Worm (Caenorhabditis elegans) whole organism, young adult: ENCODE measurements around the gene rcs-1.

Experiments used
- B0261.1 ChIP-seq: sonication (generic microtip); optimal IDR thresholded peaks from 2 replicates; lab custom pipeline; 2016; ENCODE audit warnings: mild to moderate bottlenecking, missing genetic modification characterization, moderate library complexity, missing compliant biosample characterization
- B0336.3 ChIP-seq: fragments of 200-800 bp; sonication (Bioruptor generic); IDR thresholded peaks from 2 replicates; pipeline ENCODE4 v1.3.6; 2022; ENCODE audit warnings: missing genetic modification characterization, missing compliant biosample characterization
- D2030.7 ChIP-seq: fragments of 200-800 bp; sonication (Bioruptor generic); IDR thresholded peaks from 2 replicates; pipeline ENCODE4 v1.3.6; 2022; ENCODE audit warnings: missing genetic modification reagents, missing genetic modification characterization, missing compliant biosample characterization
- F22D6.2 ChIP-seq: sonication (generic microtip); optimal IDR thresholded peaks from 2 replicates; lab custom pipeline; 2016; ENCODE audit warnings: mild to moderate bottlenecking, missing genetic modification characterization, missing compliant biosample characterization
- F49E8.2 ChIP-seq: sonication (generic microtip); optimal IDR thresholded peaks from 3 replicates; lab custom pipeline; 2017; ENCODE audit warnings: missing genetic modification characterization, mild to moderate bottlenecking, missing compliant biosample characterization, antibody characterized with exemption, moderate library complexity; ENCODE audit not compliant: insufficient read depth
- K11D2.4 ChIP-seq: fragments of 200-800 bp; sonication (Bioruptor generic); IDR thresholded peaks from 2 replicates; pipeline ENCODE4 v1.3.6; 2022; ENCODE audit warnings: missing genetic modification reagents, missing genetic modification characterization, missing compliant biosample characterization
- K12H6.12 ChIP-seq: fragments of 200-800 bp; sonication (Bioruptor generic); optimal IDR thresholded peaks from 2 replicates; lab custom pipeline; 2018; ENCODE audit warnings: mild to moderate bottlenecking, missing genetic modification characterization, missing compliant biosample characterization
- Y56A3A.18 ChIP-seq: fragments of 200-800 bp; sonication (Bioruptor generic); IDR thresholded peaks from 2 replicates; pipeline ENCODE4 v1.3.6; 2022; ENCODE audit warnings: missing genetic modification reagents, missing genetic modification characterization, missing compliant biosample characterization
- atf-7 ChIP-seq: sonication (generic microtip); optimal IDR thresholded peaks from 2 replicates; lab custom pipeline; 2017; ENCODE audit warnings: mild to moderate bottlenecking, missing genetic modification characterization, missing compliant biosample characterization
- attf-5 ChIP-seq: fragments of 200-800 bp; sonication (Bioruptor generic); optimal IDR thresholded peaks from 2 replicates; lab custom pipeline; 2018; ENCODE audit warnings: mild to moderate bottlenecking, missing genetic modification characterization, missing compliant biosample characterization
- attf-6 ChIP-seq: fragments of 200-800 bp; sonication (Bioruptor generic); IDR thresholded peaks from 2 replicates; pipeline ENCODE4 v1.3.6; 2022; ENCODE audit warnings: missing genetic modification reagents, missing genetic modification characterization, missing compliant biosample characterization
- bed-1 ChIP-seq: fragments of 200-800 bp; sonication (Bioruptor generic); IDR thresholded peaks from 2 replicates; pipeline ENCODE4 v1.3.6; 2022; ENCODE audit warnings: missing genetic modification reagents, missing genetic modification characterization, missing compliant biosample characterization
- cebp-1 ChIP-seq, 2 experiments: fragments of 200-800 bp in 1 of 2; sonication (Bioruptor generic) in 1 of 2; sonication (generic microtip) in 1 of 2; IDR thresholded peaks in 1 of 2; optimal IDR thresholded peaks in 1 of 2; 2 replicates each; pipeline versions ENCODE4 v1.3.6 to Lab custom; 2017 to 2022; ENCODE audit warnings: missing compliant biosample characterization in 2 of 2, missing genetic modification characterization in 2 of 2, mild to moderate bottlenecking in 1 of 2, missing genetic modification reagents in 1 of 2, moderate library complexity in 1 of 2
- ceh-100 ChIP-seq: fragments of 200-800 bp; sonication (Bioruptor generic); IDR thresholded peaks from 2 replicates; pipeline ENCODE4 v1.3.6; 2022; ENCODE audit warnings: missing genetic modification reagents, missing genetic modification characterization, missing compliant biosample characterization
- ceh-40 ChIP-seq: fragments of 200-800 bp; sonication (Bioruptor generic); IDR thresholded peaks from 2 replicates; pipeline ENCODE4 v1.3.6; 2022; ENCODE audit warnings: missing genetic modification characterization, missing compliant biosample characterization
- ceh-79 ChIP-seq: sonication (generic microtip); optimal IDR thresholded peaks from 2 replicates; lab custom pipeline; 2017; ENCODE audit warnings: mild to moderate bottlenecking, missing genetic modification characterization, missing compliant biosample characterization
- chd-7 ChIP-seq: sonication (generic microtip); optimal IDR thresholded peaks from 2 replicates; lab custom pipeline; 2016; ENCODE audit warnings: mild to moderate bottlenecking, missing genetic modification characterization, moderate library complexity, missing compliant biosample characterization
- die-1 ChIP-seq: sonication (generic microtip); optimal IDR thresholded peaks from 2 replicates; lab custom pipeline; 2016; ENCODE audit warnings: missing genotype, mild to moderate bottlenecking, missing genetic modification characterization, missing compliant biosample characterization
- dpl-1 ChIP-seq: fragments of 150-350 bp; optimal IDR thresholded peaks from 2 replicates; lab custom pipeline; 2014; ENCODE audit warnings: missing biosample characterization, missing genetic modification reagents, missing genetic modification characterization
- egrh-3 ChIP-seq: fragments of 200-800 bp; sonication (Bioruptor generic); IDR thresholded peaks from 2 replicates; pipeline ENCODE4 v1.3.6; 2022; ENCODE audit warnings: missing genetic modification reagents, missing genetic modification characterization, missing compliant biosample characterization
- him-1 ChIP-seq: sonication (generic microtip); optimal IDR thresholded peaks from 2 replicates; lab custom pipeline; 2016; ENCODE audit warnings: missing genotype, missing genetic modification reagents, missing genetic modification characterization, missing compliant biosample characterization
- hmg-1.2 ChIP-seq: fragments of 200-800 bp; sonication (Bioruptor generic); IDR thresholded peaks from 2 replicates; pipeline ENCODE4 v1.3.6; 2022; ENCODE audit warnings: missing genetic modification reagents, missing genetic modification characterization, missing compliant biosample characterization
- hrde-1 ChIP-seq: sonication (generic microtip); optimal IDR thresholded peaks from 2 replicates; lab custom pipeline; 2016; ENCODE audit warnings: missing genetic modification characterization, mild to moderate bottlenecking, missing compliant biosample characterization, moderate library complexity, missing genotype, missing genetic modification reagents, borderline replicate concordance
- lag-1 ChIP-seq: fragments of 200-800 bp; sonication (Bioruptor generic); IDR thresholded peaks from 2 replicates; pipeline ENCODE4 v1.3.6; 2022; ENCODE audit warnings: missing genetic modification reagents, missing genetic modification characterization, missing compliant biosample characterization
- let-526 ChIP-seq: fragments of 200-800 bp; sonication (Bioruptor generic); IDR thresholded peaks from 2 replicates; pipeline ENCODE4 v1.3.6; 2022; ENCODE audit warnings: missing genetic modification reagents, missing genetic modification characterization, missing compliant biosample characterization
- lsy-27 ChIP-seq: sonication (generic microtip); optimal IDR thresholded peaks from 2 replicates; lab custom pipeline; 2017; ENCODE audit warnings: missing genetic modification characterization, mild to moderate bottlenecking, missing compliant biosample characterization, antibody characterized with exemption, missing genotype, borderline replicate concordance; ENCODE audit not compliant: insufficient read depth
- mcd-1 ChIP-seq: fragments of 200-800 bp; sonication (Bioruptor generic); IDR thresholded peaks from 2 replicates; pipeline ENCODE4 v1.3.6; 2022; ENCODE audit warnings: missing genetic modification reagents, missing genetic modification characterization, missing compliant biosample characterization
- nfya-2 ChIP-seq: fragments of 200-800 bp; sonication (Bioruptor generic); IDR thresholded peaks from 2 replicates; pipeline ENCODE4 v1.3.6; 2022; ENCODE audit warnings: missing genetic modification reagents, missing genetic modification characterization, missing compliant biosample characterization
- nhr-120 ChIP-seq: fragments of 200-800 bp; sonication (Bioruptor generic); IDR thresholded peaks from 2 replicates; pipeline ENCODE4 v1.3.6; 2022; ENCODE audit warnings: missing genetic modification characterization, missing compliant biosample characterization
- nhr-80 ChIP-seq: sonication (generic microtip); optimal IDR thresholded peaks from 2 replicates; lab custom pipeline; 2016; ENCODE audit warnings: missing genetic modification characterization, missing compliant biosample characterization
- nhr-90 ChIP-seq: sonication (generic microtip); optimal IDR thresholded peaks from 2 replicates; lab custom pipeline; 2016; ENCODE audit warnings: missing genotype, mild to moderate bottlenecking, missing genetic modification characterization, missing compliant biosample characterization
- pbrm-1 ChIP-seq: fragments of 200-800 bp; sonication (Bioruptor generic); IDR thresholded peaks from 2 replicates; pipeline ENCODE4 v1.3.6; 2022; ENCODE audit warnings: missing genetic modification reagents, missing genetic modification characterization, missing compliant biosample characterization
- rec-8 ChIP-seq, 2 experiments: sonication (generic microtip); optimal IDR thresholded peaks; 2 replicates each; lab custom pipeline; 2016; ENCODE audit warnings: mild to moderate bottlenecking in 2 of 2, missing genetic modification characterization in 2 of 2, missing genetic modification reagents in 2 of 2, missing genotype in 2 of 2, missing biosample characterization in 1 of 2, missing compliant biosample characterization in 1 of 2, moderate library complexity in 1 of 2
- sea-2 ChIP-seq: fragments of 200-800 bp; sonication (Bioruptor generic); IDR thresholded peaks from 2 replicates; pipeline ENCODE4 v1.3.6; 2022; ENCODE audit warnings: missing genetic modification characterization, missing compliant biosample characterization
- snpc-1.1 ChIP-seq: sonication (generic microtip); optimal IDR thresholded peaks from 2 replicates; lab custom pipeline; 2017; ENCODE audit warnings: missing genetic modification characterization, mild to moderate bottlenecking, missing compliant biosample characterization, antibody characterized with exemption, moderate library complexity, missing genotype, missing genetic modification reagents; ENCODE audit not compliant: insufficient read depth
- snpc-1.3 ChIP-seq: sonication (generic microtip); optimal IDR thresholded peaks from 2 replicates; lab custom pipeline; 2017; ENCODE audit warnings: missing genetic modification characterization, mild to moderate bottlenecking, missing compliant biosample characterization, antibody characterized with exemption, moderate library complexity, missing genotype, missing genetic modification reagents; ENCODE audit not compliant: insufficient read depth
- snpc-3.4 ChIP-seq: sonication (generic microtip); optimal IDR thresholded peaks from 2 replicates; lab custom pipeline; 2017; ENCODE audit warnings: missing genetic modification characterization, mild to moderate bottlenecking, missing compliant biosample characterization, antibody characterized with exemption, moderate library complexity, missing genotype, missing genetic modification reagents
- snpc-4 ChIP-seq, 5 experiments: fragments of 150-350 bp in 1 of 5; sonication (generic microtip) in 4 of 5; optimal IDR thresholded peaks; 2 replicates each; lab custom pipeline; 2014 to 2018; ENCODE audit warnings: missing genetic modification characterization in 5 of 5, missing biosample characterization in 3 of 5, antibody characterized with exemption in 2 of 5, mild to moderate bottlenecking in 2 of 5, missing compliant biosample characterization in 2 of 5, missing genotype in 2 of 5, moderate library complexity in 2 of 5, missing genetic modification reagents in 1 of 5
- somi-1 ChIP-seq: fragments of 200-800 bp; sonication (Bioruptor generic); optimal IDR thresholded peaks from 2 replicates; lab custom pipeline; 2018; ENCODE audit warnings: mild to moderate bottlenecking, missing genetic modification characterization, missing compliant biosample characterization
- tlf-1 ChIP-seq: fragments of 200-800 bp; sonication (Bioruptor generic); optimal IDR thresholded peaks from 2 replicates; lab custom pipeline; 2018; ENCODE audit warnings: mild to moderate bottlenecking, missing genetic modification characterization, missing compliant biosample characterization
- zim-3 ChIP-seq: sonication (generic microtip); optimal IDR thresholded peaks from 2 replicates; lab custom pipeline; 2017; ENCODE audit warnings: mild to moderate bottlenecking, missing genetic modification characterization, moderate library complexity, missing compliant biosample characterization
- ztf-18 ChIP-seq: sonication (generic microtip); optimal IDR thresholded peaks from 2 replicates; lab custom pipeline; 2016; ENCODE audit warnings: missing genotype, mild to moderate bottlenecking, missing genetic modification characterization, missing compliant biosample characterization
- ztf-22 ChIP-seq: fragments of 200-800 bp; sonication (Bioruptor generic); optimal IDR thresholded peaks from 2 replicates; lab custom pipeline; 2018; ENCODE audit warnings: mild to moderate bottlenecking, missing genetic modification characterization, moderate library complexity, missing compliant biosample characterization
- ztf-25 ChIP-seq: fragments of 200-800 bp; sonication (Bioruptor generic); IDR thresholded peaks from 2 replicates; pipeline ENCODE4 v1.3.6; 2022; ENCODE audit warnings: missing genetic modification reagents, missing genetic modification characterization, missing compliant biosample characterization

Gene rcs-1

DNA sequence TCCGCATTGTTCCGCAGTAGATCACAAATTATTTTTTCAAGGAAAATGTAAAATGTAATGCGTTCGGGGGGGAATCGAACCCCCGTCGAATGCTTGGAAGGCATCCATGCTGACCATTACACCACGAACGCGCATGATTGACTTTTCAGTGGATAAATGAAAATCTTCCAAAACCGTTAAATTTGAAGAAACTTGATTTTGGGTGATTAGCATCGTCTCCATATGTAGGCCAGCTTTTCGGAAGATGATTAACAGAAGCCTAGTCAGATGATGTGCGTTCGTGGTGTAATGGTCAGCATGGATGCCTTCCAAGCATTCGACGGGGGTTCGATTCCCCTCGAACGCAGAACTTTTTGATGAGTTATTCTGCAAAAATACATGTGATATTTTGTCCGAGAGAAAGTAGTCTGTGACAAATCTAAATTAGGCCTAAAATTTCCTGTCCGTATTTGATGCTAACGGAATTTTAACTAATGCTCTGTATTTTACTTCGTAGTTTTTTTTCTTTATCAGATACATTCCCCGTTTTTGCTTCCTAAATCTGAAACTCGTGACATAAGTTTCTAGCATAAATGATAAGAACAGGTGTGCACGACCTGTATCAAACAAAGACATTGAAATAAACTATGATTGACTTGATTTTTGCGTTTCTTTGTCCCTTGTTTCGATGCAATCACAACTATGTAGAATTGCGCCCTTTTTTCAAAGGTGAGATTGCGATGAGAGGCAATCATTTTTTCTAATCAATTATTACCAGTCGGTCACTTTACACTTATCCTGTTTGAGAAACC, 18.3 kb upstream of the rcs-1 start, which contains the start of gene C28G1.10:
C28G1.10 (plus strand) TSS at position 676 of the 791 bp plus-strand sequence.
- TF ChIP-seq hrde-1 (peak; percentile 29), ztf-22 (GFP tag; lab: Kevin White, UChicago) (no peak), cebp-1 (GFP tag; IDR thresholded peaks at IDR 0.05; lab: Robert Waterston, UW) (peak; percentile 15; the same call in 1 of the 2 replicates), cebp-1 (tag; optimal IDR thresholded peaks at IDR 0.05; lab: Kevin White, UChicago) (no peak), pbrm-1 (GFP tag; lab: Robert Waterston, UW) (0 out of 2 replicates have a peak, but pooled peaks have one; percentile 38), attf-5 (GFP tag; lab: Kevin White, UChicago) (peak; percentile 25), lsy-27 (tag; lab: Kevin White, UChicago) (no peak), F22D6.2 (tag; lab: Kevin White, UChicago) (no peak), snpc-4 (GFP tag; optimal IDR thresholded peaks at IDR 0.05; lab: Kevin White, UChicago) (peak; percentile 53), snpc-4 (tag; optimal IDR thresholded peaks at IDR 0.05; lab: Kevin White, UChicago) (peak in 1 of 4 experiments; percentile 61), ceh-100 (no peak), Y56A3A.18 (peak; percentile 40), egrh-3 (GFP tag; lab: Robert Waterston, UW) (no peak), bed-1 (GFP tag; lab: Robert Waterston, UW) (peak; percentile 81; the same call in 1 of the 2 replicates), snpc-1.3 (tag; lab: Kevin White, UChicago) (peak; percentile 50), tlf-1 (GFP tag; lab: Kevin White, UChicago) (no peak), B0336.3 (GFP tag; lab: Robert Waterston, UW) (no peak), ceh-40 (GFP tag; lab: Robert Waterston, UW) (peak; percentile 49; the same call in 1 of the 2 replicates), K11D2.4 (no peak), somi-1 (peak; percentile 6), hmg-1.2 (GFP tag; lab: Robert Waterston, UW) (peak; percentile 63), F49E8.2 (tag; lab: Kevin White, UChicago) (no peak), attf-6 (GFP tag; lab: Robert Waterston, UW) (peak; percentile 69), nhr-120 (0 out of 2 replicates have a peak, but pooled peaks have one; percentile 67), ztf-18 (tag; lab: Kevin White, UChicago) (peak; percentile 18), nhr-80 (tag; lab: Kevin White, UChicago) (peak; percentile 61), lag-1 (GFP tag; lab: Robert Waterston, UW) (0 out of 2 replicates have a peak, but pooled peaks have one; percentile 15), let-526 (GFP tag; lab: Robert Waterston, UW) (no peak), K12H6.12 (tag; lab: Kevin White, UChicago) (no peak), snpc-3.4 (tag; lab: Kevin White, UChicago) (peak; percentile 49), nfya-2 (GFP tag; lab: Robert Waterston, UW) (0 out of 2 replicates have a peak, but pooled peaks have one; percentile 27), ztf-25 (GFP tag; lab: Robert Waterston, UW) (peak; percentile 80; the same call in 1 of the 2 replicates), nhr-90 (tag; lab: Kevin White, UChicago) (peak; percentile 62), zim-3 (tag; lab: Kevin White, UChicago) (peak; percentile 45), mcd-1 (GFP tag; lab: Robert Waterston, UW) (no peak), ceh-79 (tag; lab: Kevin White, UChicago) (no peak), die-1 (tag; lab: Kevin White, UChicago) (peak; percentile 85), rec-8 (tag; optimal IDR thresholded peaks at IDR 0.05; lab: Kevin White, UChicago) (peak; percentile 17 to 24), dpl-1 (GFP tag; lab: Kevin White, UChicago) (no peak), him-1 (tag; lab: Kevin White, UChicago) (peak; percentile 43), D2030.7 (peak; percentile 75), sea-2 (no peak), chd-7 (tag; lab: Kevin White, UChicago) (no peak), B0261.1 (peak; percentile 76), snpc-1.1 (tag; lab: Kevin White, UChicago) (no peak), atf-7 (tag; lab: Kevin White, UChicago) (no peak)
